Worm (Caenorhabditis elegans) whole organism, young adult: ENCODE measurements around the gene F19H6.6.

Source experiments
- hmg-20 ChIP-seq: fragments of 200-800 bp; sonication (Bioruptor generic); IDR thresholded peaks from 2 replicates; pipeline ENCODE4 v1.3.6; 2022; ENCODE audit warnings: missing genetic modification reagents, missing genetic modification characterization, missing compliant biosample characterization
- lin-54 ChIP-seq: fragments of 200-800 bp; sonication (Bioruptor generic); optimal IDR thresholded peaks from 2 replicates; lab custom pipeline; 2018; ENCODE audit warnings: mild to moderate bottlenecking, missing genetic modification characterization, missing compliant biosample characterization

DNA sequence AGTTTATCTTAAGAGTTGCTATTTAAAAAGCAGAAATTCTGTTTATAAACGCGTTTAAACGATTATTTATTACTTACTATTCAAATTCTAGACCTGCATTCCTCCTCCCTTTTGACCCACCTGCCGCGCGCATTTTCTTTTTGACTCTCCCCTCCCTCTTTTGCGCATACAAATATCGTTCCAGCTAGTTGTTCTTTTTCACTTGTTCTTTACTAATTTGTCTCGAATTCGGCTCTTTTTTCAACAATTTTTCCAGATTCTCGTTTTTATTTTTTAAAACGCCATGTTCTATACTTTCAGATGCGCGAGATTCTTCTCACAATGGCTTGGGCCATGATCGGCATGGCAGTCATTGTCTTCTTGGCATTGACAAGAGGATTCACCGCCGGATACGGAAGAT lies 4.8 kb downstream of the F19H6.6 start, which contains the start of gene F19H6.4:
- TF ChIP-seq lin-54 (GFP tag; lab: Kevin White, UChicago) (no peak), hmg-20 (GFP tag; lab: Robert Waterston, UW) (no peak)
